Worm (Caenorhabditis elegans): Measurements from ENCODE around the gene srw-77.

The srw-77 gene

DNA sequence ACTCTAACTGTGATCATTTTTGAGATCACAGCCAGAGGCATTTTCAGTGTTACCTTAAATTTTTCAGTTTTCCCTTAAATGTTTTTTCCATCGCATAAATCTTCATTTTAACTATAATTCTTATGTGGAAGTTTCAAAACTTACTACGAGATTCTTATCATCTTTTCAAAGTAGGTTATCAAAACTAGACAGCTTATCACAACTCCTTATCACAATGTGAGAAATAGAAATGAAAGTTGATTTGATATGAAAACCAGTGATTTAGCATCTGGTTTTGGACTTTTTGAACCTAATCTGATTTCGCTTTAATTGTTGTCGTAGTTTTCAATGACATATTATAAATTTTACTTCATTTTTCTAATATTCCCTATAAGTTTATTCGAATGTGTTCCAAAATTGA is 7.5 kb downstream of the srw-77 start, which contains the start of gene mltn-11:
Gene mltn-11 (plus strand): TSS at position 276 of the 400 bp plus-strand sequence.
- TF ChIP-seq hmg-4 (GFP tag; optimal IDR thresholded peaks at IDR 0.05) (no peak), scrt-1 (GFP tag; IDR thresholded peaks at IDR 0.05) (no peak), ama-1 (optimal IDR thresholded peaks at IDR 0.05) (no peak)

DNA sequence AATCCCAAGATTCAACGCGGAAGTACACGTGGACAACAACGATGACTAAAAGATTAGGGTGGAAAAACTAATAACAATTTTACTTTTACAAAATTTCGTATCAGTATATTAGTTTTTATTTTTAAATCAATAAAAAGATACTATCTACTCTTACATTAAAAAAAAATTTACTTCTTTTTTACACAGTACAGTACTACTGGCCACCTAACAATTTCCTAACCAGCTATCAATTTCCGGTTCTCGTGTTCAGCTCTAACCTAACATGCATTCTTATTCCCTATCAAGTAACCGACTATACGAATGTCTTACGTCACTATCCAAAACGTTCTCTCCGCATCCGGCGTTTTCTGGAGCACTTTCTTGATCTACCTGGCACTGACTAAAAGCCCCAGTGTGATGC is 13.9 kb downstream of the srw-77 start, which contains the start of gene srd-21:
Gene srd-21 (plus strand): TSS at position 301 of the 400 bp plus-strand sequence.
- no peak for TF ChIP-seq aly-1 (tag; optimal IDR thresholded peaks at IDR 0.05)
- TF ChIP-seq tbx-37 (GFP tag; conservative IDR thresholded peaks at IDR 0.05) = no peak
- TF ChIP-seq tra-4 (tag; optimal IDR thresholded peaks at IDR 0.05) = no peak
- TF ChIP-seq ama-1 (optimal IDR thresholded peaks at IDR 0.05) = no peak
- no peak for TF ChIP-seq scrt-1 (GFP tag; IDR thresholded peaks at IDR 0.05)
- no peak for TF ChIP-seq hmbx-1 (tag; optimal IDR thresholded peaks at IDR 0.05)
- no peak for TF ChIP-seq sea-1 (GFP tag; conservative IDR thresholded peaks at IDR 0.05)
- no peak for TF ChIP-seq ceh-36 (tag; optimal IDR thresholded peaks at IDR 0.05)
- no peak for TF ChIP-seq B0310.2 (tag; optimal IDR thresholded peaks at IDR 0.05)
- TF ChIP-seq flt-1 (GFP tag; IDR thresholded peaks at IDR 0.05) = no peak
- TF ChIP-seq F13C5.2 (tag; optimal IDR thresholded peaks at IDR 0.05) = no peak
- TF ChIP-seq ceh-13 (GFP tag; optimal IDR thresholded peaks at IDR 0.05) = no peak
- no peak for TF ChIP-seq hmg-4 (GFP tag; optimal IDR thresholded peaks at IDR 0.05)
- TF ChIP-seq ets-7 (tag; optimal IDR thresholded peaks at IDR 0.05) = no peak

DNA sequence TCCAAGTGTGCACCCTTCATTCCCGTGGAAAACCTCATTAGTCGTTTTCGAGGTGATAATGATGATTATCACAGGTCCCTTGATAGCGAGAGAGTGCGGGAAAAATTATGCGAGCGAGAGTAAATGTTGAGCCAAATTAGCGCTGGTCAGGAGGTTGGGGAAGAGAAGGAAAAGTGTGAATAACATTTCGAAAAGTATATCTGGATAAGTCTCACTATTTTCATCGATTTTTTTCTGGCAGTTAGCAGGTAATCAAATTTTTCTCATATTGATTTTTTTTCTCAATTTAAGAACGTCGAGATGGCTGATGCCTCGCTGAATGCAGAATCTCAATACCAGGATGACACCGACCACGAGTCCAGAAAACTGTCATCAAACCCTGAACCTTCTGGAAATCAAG is 14.5 kb downstream of the srw-77 start, which contains the start of gene W06G6.2:
Gene W06G6.2 (plus strand): TSS at position 301 of the 400 bp plus-strand sequence.
- TF ChIP-seq F13C5.2 (tag; optimal IDR thresholded peaks at IDR 0.05) (no peak), flt-1 (GFP tag; IDR thresholded peaks at IDR 0.05) (no peak), hnd-1 (tag; optimal IDR thresholded peaks at IDR 0.05) (no peak), hmg-4 (GFP tag; optimal IDR thresholded peaks at IDR 0.05) (no peak), ama-1 (optimal IDR thresholded peaks at IDR 0.05) (no peak), ceh-13 (GFP tag; optimal IDR thresholded peaks at IDR 0.05) (no peak), B0310.2 (tag; optimal IDR thresholded peaks at IDR 0.05) (no peak), tra-4 (tag; optimal IDR thresholded peaks at IDR 0.05) (no peak), sea-1 (GFP tag; conservative IDR thresholded peaks at IDR 0.05) (no peak), ceh-36 (tag; optimal IDR thresholded peaks at IDR 0.05) (no peak), hmbx-1 (tag; optimal IDR thresholded peaks at IDR 0.05) (no peak), tbx-37 (GFP tag; conservative IDR thresholded peaks at IDR 0.05) (no peak), scrt-1 (GFP tag; IDR thresholded peaks at IDR 0.05) (no peak), pes-1 (GFP tag; IDR thresholded peaks at IDR 0.05) (no peak), aly-1 (tag; optimal IDR thresholded peaks at IDR 0.05) (no peak), ets-7 (tag; optimal IDR thresholded peaks at IDR 0.05) (no peak), tbx-11 (GFP tag; IDR thresholded peaks at IDR 0.05) (no peak)

DNA sequence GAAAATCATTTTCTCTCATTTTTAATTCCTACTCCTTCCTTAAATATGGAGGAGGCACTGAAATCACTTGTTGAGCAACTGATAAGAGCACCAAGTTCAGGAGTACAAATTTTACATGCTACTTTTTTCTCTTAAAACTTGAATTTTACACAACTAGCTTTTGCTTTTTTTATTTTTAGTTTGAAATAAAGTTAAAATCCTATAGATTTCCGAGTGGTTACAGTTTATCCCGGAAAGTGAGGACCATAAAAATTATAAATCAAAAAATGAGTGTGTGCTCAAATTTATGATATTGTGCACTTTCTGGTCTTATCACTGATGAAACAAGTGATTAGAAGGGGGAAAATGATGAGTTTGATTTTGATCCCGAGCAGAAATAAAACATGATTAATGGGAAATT is 15.5 kb downstream of the srw-77 start, which contains the start of gene oac-53:
Gene oac-53 (minus strand): TSS at position 9 of the 400 bp plus-strand sequence.
- no peak for TF ChIP-seq B0310.2 (tag; optimal IDR thresholded peaks at IDR 0.05)
- TF ChIP-seq aly-1 (tag; optimal IDR thresholded peaks at IDR 0.05) = no peak
- TF ChIP-seq hnd-1 (tag; optimal IDR thresholded peaks at IDR 0.05) = no peak
- no peak for TF ChIP-seq ceh-36 (tag; optimal IDR thresholded peaks at IDR 0.05)
- TF ChIP-seq ceh-13 (GFP tag; optimal IDR thresholded peaks at IDR 0.05) = no peak
- no peak for TF ChIP-seq flt-1 (GFP tag; IDR thresholded peaks at IDR 0.05)

DNA sequence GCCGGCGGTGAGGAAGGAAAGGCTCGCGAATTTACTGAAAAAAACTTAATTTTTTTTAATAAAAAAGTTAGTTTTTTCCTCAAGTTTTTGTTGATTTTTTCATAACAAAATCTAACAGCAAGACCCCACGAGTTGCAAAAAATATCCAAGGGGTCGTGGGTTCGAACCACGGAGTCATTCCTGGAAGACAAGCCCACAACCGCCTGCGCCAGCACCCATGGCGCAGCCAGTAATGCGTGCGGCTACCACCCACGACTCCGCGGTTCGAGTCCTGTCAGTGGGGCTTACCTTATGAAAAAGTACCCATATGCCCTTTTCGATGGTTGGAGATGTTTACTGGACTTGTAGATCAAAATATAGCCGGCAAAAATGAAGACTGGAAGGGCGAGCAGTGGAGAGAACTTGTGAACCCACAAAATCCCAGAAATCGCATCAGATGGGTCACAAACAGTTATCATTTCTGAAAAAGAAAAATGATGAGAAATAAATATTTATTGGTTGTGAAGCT is 20.6 kb downstream of the srw-77 start, which contains the start of gene Y70C5A.2:
Gene Y70C5A.2 (minus strand): TSS at position 458 of the 508 bp plus-strand sequence.
- no peak for TF ChIP-seq flt-1 (GFP tag; IDR thresholded peaks at IDR 0.05)
- no peak for TF ChIP-seq tbx-37 (GFP tag; conservative IDR thresholded peaks at IDR 0.05)
- TF ChIP-seq hmbx-1 (tag; optimal IDR thresholded peaks at IDR 0.05) = no peak
- TF ChIP-seq ama-1 (optimal IDR thresholded peaks at IDR 0.05) = no peak
- no peak for TF ChIP-seq aly-1 (tag; optimal IDR thresholded peaks at IDR 0.05)
- no peak for TF ChIP-seq hmg-4 (GFP tag; optimal IDR thresholded peaks at IDR 0.05)
- TF ChIP-seq F13C5.2 (tag; optimal IDR thresholded peaks at IDR 0.05) = no peak
- no peak for TF ChIP-seq hnd-1 (tag; optimal IDR thresholded peaks at IDR 0.05)
- no peak for TF ChIP-seq tra-4 (tag; optimal IDR thresholded peaks at IDR 0.05)
- no peak for TF ChIP-seq scrt-1 (GFP tag; IDR thresholded peaks at IDR 0.05)
- no peak for TF ChIP-seq ceh-13 (GFP tag; optimal IDR thresholded peaks at IDR 0.05)
- no peak for TF ChIP-seq tbx-11 (GFP tag; IDR thresholded peaks at IDR 0.05)
- no peak for TF ChIP-seq ceh-36 (tag; optimal IDR thresholded peaks at IDR 0.05)
- TF ChIP-seq ets-7 (tag; optimal IDR thresholded peaks at IDR 0.05) = no peak
- no peak for TF ChIP-seq pes-1 (GFP tag; IDR thresholded peaks at IDR 0.05)
- TF ChIP-seq sea-1 (GFP tag; conservative IDR thresholded peaks at IDR 0.05) = no peak
- TF ChIP-seq B0310.2 (tag; optimal IDR thresholded peaks at IDR 0.05) = no peak

DNA sequence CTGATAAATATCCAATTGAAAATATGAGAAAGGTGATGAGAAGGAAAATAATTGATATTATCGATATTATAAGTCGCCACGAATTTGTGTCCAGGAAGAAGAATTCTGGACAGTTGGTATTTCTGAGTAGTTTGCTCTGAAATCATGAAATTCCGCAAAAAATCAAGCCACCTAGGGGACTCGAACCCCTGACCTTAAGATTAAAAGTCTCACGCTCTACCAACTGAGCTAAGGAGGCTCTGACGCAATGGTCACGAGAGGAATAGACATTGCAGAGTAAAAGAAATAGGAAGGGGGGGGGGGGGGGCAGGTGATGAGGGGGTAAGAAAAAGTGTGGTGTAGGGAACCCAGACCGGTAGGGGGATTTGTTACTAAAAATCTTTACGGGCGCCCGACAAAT is 21.6 kb downstream of the srw-77 start:
- TF ChIP-seq ceh-13 (GFP tag; optimal IDR thresholded peaks at IDR 0.05) (peak; percentile 51), B0310.2 (tag; optimal IDR thresholded peaks at IDR 0.05) (peak; percentile 8), flt-1 (GFP tag; IDR thresholded peaks at IDR 0.05) (peak; percentile 79), pes-1 (GFP tag; IDR thresholded peaks at IDR 0.05) (peak; percentile 84), tbx-37 (GFP tag; conservative IDR thresholded peaks at IDR 0.05) (peak; percentile 56), scrt-1 (GFP tag; IDR thresholded peaks at IDR 0.05) (0 out of 2 replicates have a peak, but pooled peaks have one; percentile 58), tbx-11 (GFP tag; IDR thresholded peaks at IDR 0.05) (peak; percentile 75), aly-1 (tag; optimal IDR thresholded peaks at IDR 0.05) (peak; percentile 20), hmg-4 (GFP tag; optimal IDR thresholded peaks at IDR 0.05) (no peak), ceh-36 (tag; optimal IDR thresholded peaks at IDR 0.05) (peak; percentile 75), sea-1 (GFP tag; conservative IDR thresholded peaks at IDR 0.05) (peak; percentile 65; the same call in 1 of the 2 replicates), tra-4 (tag; optimal IDR thresholded peaks at IDR 0.05) (no peak), hmbx-1 (tag; optimal IDR thresholded peaks at IDR 0.05) (no peak), ama-1 (optimal IDR thresholded peaks at IDR 0.05) (no peak), F13C5.2 (tag; optimal IDR thresholded peaks at IDR 0.05) (peak; percentile 35)

DNA sequence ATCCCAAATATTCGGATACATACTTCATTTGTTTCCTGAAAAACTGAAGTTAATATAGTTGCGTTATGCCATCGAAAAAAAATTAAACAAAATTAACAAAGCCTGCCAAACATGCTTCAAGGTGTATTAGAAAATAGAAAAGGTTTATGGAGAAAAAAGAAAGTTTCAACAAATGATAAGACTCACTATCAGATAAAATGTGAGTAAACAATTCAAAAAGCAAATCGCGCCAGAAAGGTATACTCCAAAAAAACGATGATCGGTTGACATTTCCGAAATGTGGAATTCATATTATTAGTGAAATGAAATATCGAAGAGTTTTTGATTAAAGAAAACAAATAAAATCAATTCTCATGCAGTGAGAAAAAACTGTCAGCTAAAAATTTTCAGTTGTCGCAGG is 22.6 kb downstream of the srw-77 start, which contains the start of gene Y70C5A.3:
Gene Y70C5A.3 (minus strand): TSS at position 50 of the 400 bp plus-strand sequence.
- TF ChIP-seq tra-4 (tag; optimal IDR thresholded peaks at IDR 0.05) = no peak
- TF ChIP-seq pes-1 (GFP tag; IDR thresholded peaks at IDR 0.05) = no peak
- TF ChIP-seq hmg-4 (GFP tag; optimal IDR thresholded peaks at IDR 0.05) = no peak
- TF ChIP-seq flt-1 (GFP tag; IDR thresholded peaks at IDR 0.05) = no peak
- no peak for TF ChIP-seq hmbx-1 (tag; optimal IDR thresholded peaks at IDR 0.05)
- TF ChIP-seq aly-1 (tag; optimal IDR thresholded peaks at IDR 0.05) = no peak
